Fruit fly (Drosophila melanogaster) whole organism, prepupa: ENCODE measurements around the gene CG33003.

ENCODE experiments used
- CG8319 ChIP-seq: fragments of 200-800 bp; sonication (Bioruptor generic); optimal IDR thresholded peaks from 3 replicates; lab custom pipeline; 2016; ENCODE audit warnings: missing biosample characterization, missing genetic modification characterization
- Gug ChIP-seq: fragments of 200-800 bp; sonication (Bioruptor generic); IDR thresholded peaks from 2 replicates; pipeline ENCODE4 v1.3.6; 2022; ENCODE audit warnings: missing biosample characterization, missing genetic modification characterization
- Lpt ChIP-seq: fragments of 200-800 bp; sonication (Bioruptor generic); optimal IDR thresholded peaks from 3 replicates; lab custom pipeline; 2016; ENCODE audit warnings: missing biosample characterization, missing genetic modification characterization
- OdsH ChIP-seq: fragments of 200-800 bp; sonication (Bioruptor generic); optimal IDR thresholded peaks from 3 replicates; lab custom pipeline; 2016; ENCODE audit warnings: missing biosample characterization, missing genetic modification characterization
- acj6 ChIP-seq: fragments of 200-800 bp; sonication (Bioruptor generic); optimal IDR thresholded peaks from 3 replicates; lab custom pipeline; 2016; ENCODE audit warnings: missing biosample characterization, missing genetic modification characterization
- esn ChIP-seq: fragments of 200-800 bp; sonication (Bioruptor generic); optimal IDR thresholded peaks from 2 replicates; lab custom pipeline; 2016; ENCODE audit warnings: missing biosample characterization, mild to moderate bottlenecking, missing genetic modification characterization, moderate library complexity
- fd85E ChIP-seq: fragments of 200-800 bp; sonication (Bioruptor generic); optimal IDR thresholded peaks from 3 replicates; lab custom pipeline; 2016; ENCODE audit warnings: missing biosample characterization, missing genetic modification characterization
- topi ChIP-seq: fragments of 200-800 bp; sonication (Bioruptor generic); optimal IDR thresholded peaks from 3 replicates; lab custom pipeline; 2016; ENCODE audit warnings: missing biosample characterization, missing genetic modification characterization

DNA sequence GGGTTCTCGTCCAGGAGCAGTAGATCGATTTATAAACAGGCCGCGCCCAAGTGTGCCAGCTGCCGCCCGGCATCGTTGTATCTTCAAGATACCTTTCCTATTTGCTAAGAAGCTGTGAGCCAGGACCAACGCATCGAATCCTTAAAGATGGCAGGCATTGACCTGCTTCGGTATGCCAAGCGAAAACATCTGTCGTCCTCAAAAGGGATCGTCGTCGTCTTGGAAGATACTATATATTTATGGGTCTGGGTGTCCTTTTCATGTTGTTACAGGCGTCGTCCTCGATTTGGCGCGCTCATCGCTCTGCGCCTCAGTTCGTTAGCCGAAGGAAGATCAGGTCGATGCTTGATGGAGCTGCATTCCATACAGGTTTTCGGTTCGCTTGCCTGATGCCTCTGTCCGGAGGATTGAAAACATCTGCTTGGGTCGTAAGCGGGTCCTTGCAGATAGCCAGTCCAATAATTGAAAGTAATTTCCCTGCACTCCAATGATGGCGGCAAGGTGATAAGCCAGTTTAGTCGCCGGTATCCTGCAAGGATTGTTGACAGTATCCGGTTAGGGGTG is 37.0 kb upstream of the CG33003 start:
- no peak for TF ChIP-seq Lpt
- no peak for TF ChIP-seq esn (GFP tag; lab: Kevin White, UChicago)
- TF ChIP-seq Gug (GFP tag; lab: Robert Waterston, UW): no peak
- TF ChIP-seq topi (GFP tag; lab: Kevin White, UChicago): no peak
- TF ChIP-seq acj6 (GFP tag; lab: Kevin White, UChicago): no peak
- TF ChIP-seq CG8319 (GFP tag; lab: Kevin White, UChicago): no peak
- no peak for TF ChIP-seq fd85E (GFP tag; lab: Kevin White, UChicago)
- no peak for TF ChIP-seq OdsH (GFP tag; lab: Kevin White, UChicago)
